Worm (Caenorhabditis elegans): ENCODE measurements around the gene C45G9.5.

Gene C45G9.5

ce11 chrIII:5047740-5048139 lies at the start of gene C45G9.5:
Gene C45G9.5, plus strand, starts transcription at chrIII:5048117.
- no peak for TF ChIP-seq nhr-237 (tag; optimal IDR thresholded peaks at IDR 0.05)
- no peak for TF ChIP-seq mes-2 (tag; optimal IDR thresholded peaks at IDR 0.05; ENCODE audit: poor library complexity, severe bottlenecking)

- TF ChIP-seq lsy-2 (tag; optimal IDR thresholded peaks at IDR 0.05) (peak in 1 of 2 experiments; percentile 2), pha-4 (GFP tag; IDR thresholded peaks at IDR 0.05) (no peak), pha-4 (tag; optimal IDR thresholded peaks at IDR 0.05) (no peak), hmg-1.1 (GFP tag; IDR thresholded peaks at IDR 0.05) (no peak), dpl-1 (GFP tag; optimal IDR thresholded peaks at IDR 0.05) (peak; percentile 4), nhr-6 (tag; optimal IDR thresholded peaks at IDR 0.05) (no peak), unc-130 (GFP tag; optimal IDR thresholded peaks at IDR 0.05) (peak; percentile 88), Y48G9A.11 (GFP tag; IDR thresholded peaks at IDR 0.05) (0 out of 2 replicates have a peak, but pooled peaks have one; percentile 30), mes-2 (tag; optimal IDR thresholded peaks at IDR 0.05; ENCODE audit: poor library complexity, severe bottlenecking) (peak; percentile 74), hif-1 (tag; optimal IDR thresholded peaks at IDR 0.05) (peak in 1 of 2 experiments; percentile 44), tra-1 (GFP tag; IDR thresholded peaks at IDR 0.05) (0 out of 2 replicates have a peak, but pooled peaks have one; percentile 30), hlh-30 (tag; optimal IDR thresholded peaks at IDR 0.05; ENCODE audit: insufficient read depth) (no peak)
These were observed 48.9 kb upstream of the C45G9.5 start, which contains the start of gene smcr-8 for ce11 chrIII:4998956-4999425. Gene smcr-8, plus strand, starts transcription at chrIII:4999375.

ce11 chrIII:5002231-5002630 lies 45.7 kb upstream of the C45G9.5 start, which contains the start of gene R144.10:
Gene R144.10, minus strand, starts transcription at chrIII:5002331.
- no peak for TF ChIP-seq madf-5 (GFP tag; IDR thresholded peaks at IDR 0.05)
- TF ChIP-seq dmd-8 (GFP tag; IDR thresholded peaks at IDR 0.05), result no peak
- TF ChIP-seq snpc-1.2 (GFP tag; IDR thresholded peaks at IDR 0.05), result no peak
- TF ChIP-seq egl-27 (tag; optimal IDR thresholded peaks at IDR 0.05), result no peak
- no peak for TF ChIP-seq fos-1 (tag; optimal IDR thresholded peaks at IDR 0.05)
- TF ChIP-seq daf-8 (GFP tag; IDR thresholded peaks at IDR 0.05), result no peak
- TF ChIP-seq Y48G9A.11 (GFP tag; IDR thresholded peaks at IDR 0.05), result no peak

- TF ChIP-seq nhr-111 (GFP tag; optimal IDR thresholded peaks at IDR 0.05), result no peak
- no peak for TF ChIP-seq nhr-77 (tag; optimal IDR thresholded peaks at IDR 0.05)
- TF ChIP-seq lsy-2 (tag; optimal IDR thresholded peaks at IDR 0.05), result no peak
- TF ChIP-seq hlh-11 (tag; optimal IDR thresholded peaks at IDR 0.05), result no peak
- no peak for TF ChIP-seq ceh-28 (tag; optimal IDR thresholded peaks at IDR 0.05)
- TF ChIP-seq ctbp-1 (GFP tag; IDR thresholded peaks at IDR 0.05), result no peak
- no peak for TF ChIP-seq Y105C5A.15 (GFP tag; IDR thresholded peaks at IDR 0.05)
- no peak for TF ChIP-seq ceh-20 (GFP tag; IDR thresholded peaks at IDR 0.05)
- no peak for TF ChIP-seq nhr-10 (tag; optimal IDR thresholded peaks at IDR 0.05)
- TF ChIP-seq F44E2.7 (GFP tag; IDR thresholded peaks at IDR 0.05), result no peak
- no peak for TF ChIP-seq tag-97 (GFP tag; IDR thresholded peaks at IDR 0.05)
- no peak for TF ChIP-seq mep-1 (tag; optimal IDR thresholded peaks at IDR 0.05)
- TF ChIP-seq ZK337.2 (GFP tag; IDR thresholded peaks at IDR 0.05), result no peak
These were observed 43.3 kb upstream of the C45G9.5 start, which contains the start of gene R144.6 for ce11 chrIII:5004621-5005020. Gene R144.6, minus strand, starts transcription at chrIII:5004721.

ce11 chrIII:5006881-5007280 lies 41.0 kb upstream of the C45G9.5 start, which contains the start of gene R144.12:
Gene R144.12, minus strand, starts transcription at chrIII:5006981.
- TF ChIP-seq mxl-2 (GFP tag; conservative IDR thresholded peaks at IDR 0.05) (no peak), T26A8.4 (GFP tag; IDR thresholded peaks at IDR 0.05) (no peak), ceh-82 (tag; optimal IDR thresholded peaks at IDR 0.05) (no peak), aha-1 (tag) (no peak), unc-62 (GFP tag; optimal IDR thresholded peaks at IDR 0.05 in 1 of 2) (no peak), unc-62 (tag; optimal IDR thresholded peaks at IDR 0.05) (no peak), F26F4.8 (GFP tag; conservative IDR thresholded peaks at IDR 0.05) (no peak)
